Worm (Caenorhabditis elegans) whole organism, mixed stage, embryonic: ENCODE data around the gene Y45G12B.2.

Source experiments
- M03D4.4 ChIP-seq: sonication (generic microtip); optimal IDR thresholded peaks from 2 replicates; lab custom pipeline; 2017; ENCODE audit warnings: mild to moderate bottlenecking, missing genetic modification characterization, missing compliant biosample characterization
- blmp-1 ChIP-seq: fragments of 150-350 bp; optimal IDR thresholded peaks from 2 replicates; lab custom pipeline; 2014; ENCODE audit warnings: missing biosample characterization, missing genetic modification characterization
- ceh-43 ChIP-seq: fragments of 200-800 bp; sonication (Bioruptor generic); optimal IDR thresholded peaks from 2 replicates; lab custom pipeline; 2018; ENCODE audit warnings: mild to moderate bottlenecking, missing genetic modification characterization, moderate library complexity, missing compliant biosample characterization
- ceh-83 ChIP-seq: fragments of 200-800 bp; sonication (Bioruptor generic); optimal IDR thresholded peaks from 2 replicates; lab custom pipeline; 2018; ENCODE audit warnings: mild to moderate bottlenecking, missing genetic modification characterization, missing compliant biosample characterization
- ces-1 ChIP-seq: fragments of 150-350 bp; optimal IDR thresholded peaks from 2 replicates; lab custom pipeline; 2014; ENCODE audit warnings: missing biosample characterization, missing genetic modification reagents, missing genetic modification characterization
- elt-1 ChIP-seq: sonication (generic microtip); optimal IDR thresholded peaks from 2 replicates; lab custom pipeline; 2017; ENCODE audit warnings: missing genetic modification characterization, mild to moderate bottlenecking, missing compliant biosample characterization, antibody characterized with exemption, moderate library complexity, borderline replicate concordance; ENCODE audit not compliant: insufficient read depth
- elt-3 ChIP-seq: fragments of 150-350 bp; optimal IDR thresholded peaks from 2 replicates; lab custom pipeline; 2014; ENCODE audit warnings: missing biosample characterization, missing genetic modification characterization
- flh-1 ChIP-seq: fragments of 200-800 bp; sonication (Bioruptor generic); optimal IDR thresholded peaks from 2 replicates; lab custom pipeline; 2018; ENCODE audit warnings: mild to moderate bottlenecking, missing genetic modification characterization, moderate library complexity, missing compliant biosample characterization
- ham-2 ChIP-seq: fragments of 200-800 bp; sonication (Bioruptor generic); optimal IDR thresholded peaks from 2 replicates; lab custom pipeline; 2018; ENCODE audit warnings: mild to moderate bottlenecking, missing genetic modification characterization, missing compliant biosample characterization
- hlh-1 ChIP-seq: fragments of 150-350 bp; optimal IDR thresholded peaks from 2 replicates; lab custom pipeline; 2014; ENCODE audit warnings: missing biosample characterization, missing genetic modification reagents, missing genetic modification characterization
- lin-13 ChIP-seq: fragments of 150-350 bp; optimal IDR thresholded peaks from 2 replicates; lab custom pipeline; 2014; ENCODE audit warnings: missing biosample characterization, missing genetic modification characterization
- lin-32 ChIP-seq: fragments of 200-800 bp; sonication (Bioruptor generic); optimal IDR thresholded peaks from 2 replicates; lab custom pipeline; 2018; ENCODE audit warnings: mild to moderate bottlenecking, missing genetic modification characterization, missing compliant biosample characterization
- lsy-2 ChIP-seq: fragments of 150-350 bp; optimal IDR thresholded peaks from 2 replicates; lab custom pipeline; 2014; ENCODE audit warnings: missing biosample characterization, missing genetic modification characterization
- mab-5 ChIP-seq: fragments of 150-350 bp; optimal IDR thresholded peaks from 2 replicates; lab custom pipeline; 2014; ENCODE audit warnings: missing biosample characterization, missing genetic modification characterization
- mep-1 ChIP-seq: fragments of 150-350 bp; optimal IDR thresholded peaks from 2 replicates; lab custom pipeline; 2017; ENCODE audit warnings: missing biosample characterization, missing genetic modification reagents, missing genetic modification characterization, inconsistent platforms
- mls-2 ChIP-seq: sonication (generic microtip); optimal IDR thresholded peaks from 2 replicates; lab custom pipeline; 2016; ENCODE audit warnings: mild to moderate bottlenecking, missing genetic modification characterization, moderate library complexity, missing compliant biosample characterization
- nhr-12 ChIP-seq: fragments of 150-350 bp; optimal IDR thresholded peaks from 2 replicates; lab custom pipeline; 2014; ENCODE audit warnings: missing biosample characterization, missing genetic modification characterization
- nhr-2 ChIP-seq: fragments of 150-350 bp; optimal IDR thresholded peaks from 2 replicates; lab custom pipeline; 2014; ENCODE audit warnings: missing biosample characterization, missing genetic modification characterization
- nhr-237 ChIP-seq: fragments of 150-350 bp; optimal IDR thresholded peaks from 2 replicates; lab custom pipeline; 2014; ENCODE audit warnings: missing biosample characterization, missing genetic modification characterization
- nhr-28 ChIP-seq: fragments of 150-350 bp; optimal IDR thresholded peaks from 2 replicates; lab custom pipeline; 2014; ENCODE audit warnings: missing biosample characterization, missing genetic modification characterization
- nhr-76 ChIP-seq: sonication (generic microtip); optimal IDR thresholded peaks from 2 replicates; lab custom pipeline; 2017; ENCODE audit warnings: missing biosample characterization, missing genetic modification characterization
- pha-4 ChIP-seq: fragments of 150-350 bp; optimal IDR thresholded peaks from 2 replicates; lab custom pipeline; 2018; ENCODE audit warnings: missing biosample characterization, missing genetic modification reagents, missing genetic modification characterization
- sem-2 ChIP-seq: fragments of 200-800 bp; sonication (Bioruptor generic); optimal IDR thresholded peaks from 2 replicates; lab custom pipeline; 2018; ENCODE audit warnings: mild to moderate bottlenecking, missing genetic modification characterization, missing compliant biosample characterization
- snpc-4 ChIP-seq: fragments of 150-350 bp; optimal IDR thresholded peaks from 2 replicates; lab custom pipeline; 2014; ENCODE audit warnings: missing biosample characterization, missing genetic modification characterization
- sptf-1 ChIP-seq: sonication (generic microtip); optimal IDR thresholded peaks from 2 replicates; lab custom pipeline; 2017; ENCODE audit warnings: mild to moderate bottlenecking, missing genetic modification characterization, moderate library complexity, missing compliant biosample characterization
- tbx-8 ChIP-seq: fragments of 200-800 bp; sonication (Bioruptor generic); optimal IDR thresholded peaks from 2 replicates; lab custom pipeline; 2018; ENCODE audit warnings: mild to moderate bottlenecking, missing genetic modification characterization, moderate library complexity, missing compliant biosample characterization
- unc-39 ChIP-seq: fragments of 150-350 bp; optimal IDR thresholded peaks from 2 replicates; lab custom pipeline; 2014; ENCODE audit warnings: missing biosample characterization, missing genetic modification characterization
- zip-8 ChIP-seq: fragments of 150-350 bp; optimal IDR thresholded peaks from 2 replicates; lab custom pipeline; 2014; ENCODE audit warnings: missing biosample characterization, missing genetic modification characterization
- ztf-11 ChIP-seq: fragments of 150-350 bp; optimal IDR thresholded peaks from 2 replicates; lab custom pipeline; 2014; ENCODE audit warnings: missing biosample characterization, missing genetic modification characterization

Gene Y45G12B.2

DNA sequence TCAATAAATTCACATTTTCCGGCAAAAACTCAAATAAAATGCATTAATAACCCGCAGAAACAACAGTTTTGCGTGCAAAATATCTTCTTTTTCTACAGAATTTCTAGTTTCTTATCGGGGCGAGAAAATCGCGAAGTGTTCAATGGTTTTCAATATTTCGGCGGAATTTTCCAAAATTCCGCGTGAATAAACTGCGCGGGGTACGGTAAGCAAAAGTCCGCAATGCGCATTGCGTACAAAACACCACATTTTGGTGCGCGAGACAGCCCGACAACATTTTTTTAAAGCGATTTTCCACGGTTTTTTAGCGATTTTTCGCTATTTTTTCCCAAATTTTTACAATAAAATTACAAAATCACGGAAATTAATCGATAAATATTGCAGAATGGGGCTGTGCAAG lies at the start of gene Y45G12B.2:
Gene Y45G12B.2 (plus strand): TSS at position 383 of the 400 bp plus-strand sequence.
- peak; percentile 45 for TF ChIP-seq sptf-1
- no peak for TF ChIP-seq ceh-83 (GFP tag; lab: Kevin White, UChicago)
- peak; percentile 12 for TF ChIP-seq mls-2 (tag; lab: Kevin White, UChicago)
- TF ChIP-seq lin-13 (tag; lab: Kevin White, UChicago), result peak; percentile 48
- peak; percentile 98 for TF ChIP-seq lsy-2 (tag; lab: Kevin White, UChicago)
- no peak for TF ChIP-seq zip-8
- peak; percentile 40 for TF ChIP-seq pha-4
- TF ChIP-seq nhr-237 (tag; lab: Kevin White, UChicago), result peak; percentile 41
- TF ChIP-seq ces-1 (GFP tag; lab: Kevin White, UChicago), result peak; percentile 49
- peak; percentile 52 for TF ChIP-seq mep-1 (tag; lab: Kevin White, UChicago)

DNA sequence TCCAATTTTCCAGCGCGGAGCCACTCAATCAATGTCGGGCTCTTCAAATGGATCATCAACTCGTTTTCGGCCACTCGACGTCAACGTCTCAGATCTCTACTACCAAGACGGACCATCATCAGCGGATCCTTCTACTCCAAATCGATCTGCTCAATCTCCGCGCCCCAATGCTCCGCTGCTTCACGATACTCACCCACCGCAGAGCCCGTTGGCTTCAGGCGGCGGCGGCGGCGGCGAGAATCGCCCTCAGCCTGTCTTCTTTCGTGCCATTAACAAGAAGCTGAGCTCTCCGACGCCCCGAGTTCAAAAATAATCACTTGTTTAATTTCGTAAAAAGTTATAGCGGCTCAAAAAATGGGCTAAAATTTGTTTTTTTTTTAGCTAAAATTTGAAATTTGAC lies 48.5 kb upstream of the Y45G12B.2 start:
- TF ChIP-seq mab-5, result no peak
- no peak for TF ChIP-seq sptf-1
- no peak for TF ChIP-seq mls-2 (tag; lab: Kevin White, UChicago)
- TF ChIP-seq nhr-2, result no peak
- TF ChIP-seq ceh-83 (GFP tag; lab: Kevin White, UChicago), result no peak
- TF ChIP-seq nhr-12 (tag; lab: Kevin White, UChicago), result no peak
- TF ChIP-seq blmp-1 (tag; lab: Kevin White, UChicago), result no peak
- TF ChIP-seq zip-8, result no peak
- TF ChIP-seq lin-13 (tag; lab: Kevin White, UChicago), result no peak
- no peak for TF ChIP-seq ceh-43 (GFP tag; lab: Kevin White, UChicago)
- no peak for TF ChIP-seq mep-1 (tag; lab: Kevin White, UChicago)
- no peak for TF ChIP-seq elt-1 (tag; lab: Kevin White, UChicago)
- TF ChIP-seq, all 35 proteins: peak for 0

DNA sequence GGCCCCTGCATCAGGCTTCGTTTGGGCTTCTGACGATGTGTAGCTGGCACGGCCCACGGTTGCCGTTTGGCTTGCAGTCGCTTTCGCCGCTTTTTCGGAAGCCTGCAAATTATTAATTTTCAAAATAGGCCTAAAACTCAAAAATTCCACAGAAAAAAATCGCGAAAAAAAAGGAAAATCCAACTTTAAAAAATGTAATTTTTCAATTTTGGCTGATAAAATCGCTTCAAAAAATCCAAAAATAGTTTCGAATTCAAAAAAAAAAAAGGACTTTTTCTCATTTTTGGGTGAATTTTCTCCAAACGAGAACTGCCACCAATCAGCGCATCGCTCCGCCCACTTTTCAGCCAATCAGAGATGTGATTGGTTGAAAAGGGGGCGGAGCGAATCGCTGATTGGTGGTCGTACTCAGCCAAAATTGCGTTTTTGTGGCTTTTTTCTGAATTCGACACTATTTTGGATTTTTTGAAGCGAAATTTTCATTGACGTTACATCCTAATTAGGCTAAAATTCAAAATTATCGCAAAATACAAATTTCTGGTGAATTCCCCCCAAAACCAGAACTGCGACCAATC lies 47.3 kb upstream of the Y45G12B.2 start:
- TF ChIP-seq M03D4.4, result no peak
- TF ChIP-seq ceh-83 (GFP tag; lab: Kevin White, UChicago), result no peak
- no peak for TF ChIP-seq sptf-1
- no peak for TF ChIP-seq blmp-1 (tag; lab: Kevin White, UChicago)
- TF ChIP-seq ztf-11, result no peak
- TF ChIP-seq ces-1 (GFP tag; lab: Kevin White, UChicago), result no peak
- no peak for TF ChIP-seq lin-13 (tag; lab: Kevin White, UChicago)
- TF ChIP-seq ham-2 (GFP tag; lab: Kevin White, UChicago), result no peak
- no peak for TF ChIP-seq hlh-1 (tag; lab: Kevin White, UChicago)
- no peak for TF ChIP-seq sem-2
- no peak for TF ChIP-seq mls-2 (tag; lab: Kevin White, UChicago)
- no peak for TF ChIP-seq flh-1
- no peak for TF ChIP-seq lin-32 (GFP tag; lab: Kevin White, UChicago)
- TF ChIP-seq mep-1 (tag; lab: Kevin White, UChicago), result no peak
- TF ChIP-seq nhr-76 (tag; lab: Kevin White, UChicago), result no peak
- TF ChIP-seq elt-3, result no peak
- no peak for TF ChIP-seq ceh-43 (GFP tag; lab: Kevin White, UChicago)

DNA sequence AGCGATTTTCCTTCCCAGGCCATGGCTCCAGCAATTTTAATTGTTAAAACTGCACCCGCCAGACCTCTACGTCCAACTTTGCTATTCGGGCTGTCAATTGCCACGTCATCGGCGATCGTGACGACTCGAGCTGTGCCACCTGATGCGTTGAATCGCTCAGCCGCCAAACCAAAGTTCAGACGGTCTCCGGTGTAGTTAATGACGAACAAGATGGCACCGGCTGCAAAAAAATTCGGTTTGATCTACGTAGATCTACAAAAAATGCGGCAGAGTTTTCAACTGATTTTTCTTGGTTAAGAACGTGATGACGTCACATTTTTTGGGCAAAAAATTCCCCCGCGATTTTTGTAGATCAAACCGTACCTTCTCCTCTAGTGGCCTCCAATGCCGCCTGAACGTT lies 43.6 kb upstream of the Y45G12B.2 start:
- TF ChIP-seq elt-3 (no peak), zip-8 (peak; percentile 17), unc-39 (tag; lab: Kevin White, UChicago) (no peak)

DNA sequence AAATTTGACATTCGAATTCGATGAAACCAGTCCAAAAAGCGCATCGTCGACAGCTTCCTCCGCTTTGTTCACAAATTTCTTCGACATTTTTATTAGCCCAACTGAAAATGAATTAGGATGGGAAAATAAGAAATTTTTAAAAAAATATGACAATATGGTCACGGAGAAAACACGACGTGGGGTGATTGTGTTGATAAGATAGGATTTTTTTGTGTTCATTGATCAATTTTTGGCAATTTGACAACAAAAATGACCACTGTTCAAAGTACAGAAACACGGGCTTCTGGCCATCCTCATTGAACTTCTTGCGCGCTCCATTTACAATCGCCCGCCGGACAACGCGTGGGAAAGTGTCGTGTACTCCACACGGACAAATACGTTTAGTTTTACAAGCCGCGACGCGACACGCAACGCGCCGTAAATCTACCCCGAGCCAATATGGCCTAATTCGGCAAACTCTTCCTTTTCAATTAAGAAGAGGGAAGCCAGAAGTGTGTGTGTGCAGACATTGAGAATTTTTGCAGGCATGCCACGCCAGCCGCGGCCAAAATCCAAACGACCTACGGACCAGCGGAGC lies 41.9 kb upstream of the Y45G12B.2 start, which contains the start of the genes W02H5.8 and angl-1:
Gene W02H5.8 (minus strand): TSS at position 101 of the 577 bp plus-strand sequence.
Gene angl-1 (plus strand): TSS at position 527 of the 577 bp plus-strand sequence.
- TF ChIP-seq elt-3 (no peak), nhr-76 (tag; lab: Kevin White, UChicago) (no peak), ztf-11 (no peak), ces-1 (GFP tag; lab: Kevin White, UChicago) (no peak), hlh-1 (tag; lab: Kevin White, UChicago) (no peak), ceh-43 (GFP tag; lab: Kevin White, UChicago) (no peak), tbx-8 (no peak), nhr-2 (no peak), snpc-4 (tag; lab: Kevin White, UChicago) (no peak), nhr-28 (tag; lab: Kevin White, UChicago) (no peak), lsy-2 (tag; lab: Kevin White, UChicago) (no peak), ceh-83 (GFP tag; lab: Kevin White, UChicago) (no peak), M03D4.4 (no peak), elt-1 (tag; lab: Kevin White, UChicago) (no peak)
- TF ChIP-seq, all 35 proteins: peak for 0
